Worm (Caenorhabditis elegans) whole organism, L3 larva: ENCODE results near the gene ipp-5.

Source experiments
- ZK546.5 ChIP-seq: sonication (generic microtip); optimal IDR thresholded peaks from 2 replicates; lab custom pipeline; 2017; ENCODE audit warnings: missing biosample characterization, missing genetic modification characterization
- egl-27 ChIP-seq: sonication (generic microtip); optimal IDR thresholded peaks from 4 replicates; lab custom pipeline; 2017; ENCODE audit warnings: missing biosample characterization, missing genetic modification reagents, missing genetic modification characterization
- elt-2 ChIP-seq: sonication (generic microtip); optimal IDR thresholded peaks from 2 replicates; lab custom pipeline; 2016; ENCODE audit warnings: missing genetic modification reagents, mild to moderate bottlenecking, missing genetic modification characterization, missing compliant biosample characterization
- eor-1 ChIP-seq, 2 experiments: fragments of 150-350 bp; optimal IDR thresholded peaks; 2 replicates each; lab custom pipeline; 2014 to 2018; ENCODE audit warnings: missing biosample characterization in 2 of 2, missing genetic modification characterization in 2 of 2
- fkh-10 ChIP-seq: sonication (generic microtip); optimal IDR thresholded peaks from 2 replicates; lab custom pipeline; 2017; ENCODE audit warnings: missing biosample characterization, missing genetic modification reagents, missing genetic modification characterization
- lin-15B ChIP-seq: fragments of 150-350 bp; optimal IDR thresholded peaks from 2 replicates; lab custom pipeline; 2014; ENCODE audit warnings: missing biosample characterization, missing genetic modification characterization
- nhr-11 ChIP-seq: fragments of 150-350 bp; optimal IDR thresholded peaks from 2 replicates; lab custom pipeline; 2014; ENCODE audit warnings: missing biosample characterization, missing genetic modification characterization
- nhr-12 ChIP-seq: fragments of 150-350 bp; optimal IDR thresholded peaks from 2 replicates; lab custom pipeline; 2014; ENCODE audit warnings: missing biosample characterization, missing genetic modification characterization
- nhr-76 ChIP-seq: fragments of 150-350 bp; sonication (generic microtip); optimal IDR thresholded peaks from 5 replicates; lab custom pipeline; 2014; ENCODE audit warnings: missing biosample characterization, missing genetic modification characterization
- pqm-1 ChIP-seq: fragments of 150-350 bp; optimal IDR thresholded peaks from 2 replicates; lab custom pipeline; 2017; ENCODE audit warnings: missing biosample characterization, missing genetic modification characterization, inconsistent platforms
- sea-2 ChIP-seq: fragments of 150-350 bp; sonication (generic microtip); optimal IDR thresholded peaks from 4 replicates; lab custom pipeline; 2014; ENCODE audit warnings: missing biosample characterization, missing genetic modification reagents, missing genetic modification characterization
- tbx-2 ChIP-seq: sonication (generic microtip); optimal IDR thresholded peaks from 2 replicates; lab custom pipeline; 2016; ENCODE audit warnings: mild to moderate bottlenecking, missing genetic modification characterization, missing compliant biosample characterization
- unc-39 ChIP-seq: sonication (generic microtip); optimal IDR thresholded peaks from 4 replicates; lab custom pipeline; 2017; ENCODE audit warnings: missing biosample characterization, missing genetic modification characterization
- ztf-4 ChIP-seq: fragments of 150-350 bp; optimal IDR thresholded peaks from 2 replicates; lab custom pipeline; 2014; ENCODE audit warnings: missing biosample characterization, missing genetic modification characterization

- TF ChIP-seq ZK546.5 (tag; lab: Kevin White, UChicago) (no peak), pqm-1 (no peak), ztf-4 (tag; lab: Kevin White, UChicago) (no peak), elt-2 (tag; lab: Kevin White, UChicago) (no peak), egl-27 (tag; lab: Kevin White, UChicago) (no peak), nhr-12 (no peak), nhr-76 (tag; lab: Kevin White, UChicago) (no peak), fkh-10 (GFP tag; lab: Kevin White, UChicago) (no peak), sea-2 (no peak), unc-39 (no peak), nhr-11 (tag; lab: Kevin White, UChicago) (no peak), tbx-2 (tag; lab: Kevin White, UChicago) (no peak), eor-1 (tag; optimal IDR thresholded peaks at IDR 0.05; lab: Kevin White, UChicago) (no peak), lin-15B (tag; lab: Kevin White, UChicago) (no peak)
Observed at ce11 chrX:6002479-6002878, 28.8 kb upstream of the ipp-5 start.
